Worm (Caenorhabditis elegans): ENCODE results near the gene F52C9.5.

The F52C9.5 gene

ce11 chrIII:5274715-5275355 lies 27.2 kb upstream of the F52C9.5 start, which contains the start of the genes daf-41 and toc-1:
daf-41 (minus strand) TSS chrIII:5274765.
toc-1 (plus strand) TSS chrIII:5275251.
- TF ChIP-seq ztf-16 (tag; optimal IDR thresholded peaks at IDR 0.05) (no peak), K02D7.2 (tag; optimal IDR thresholded peaks at IDR 0.05) (no peak), unc-42 (tag; optimal IDR thresholded peaks at IDR 0.05) (peak; percentile 22), ceh-31 (tag; optimal IDR thresholded peaks at IDR 0.05) (peak; percentile 44), rnt-1 (tag; optimal IDR thresholded peaks at IDR 0.05) (no peak), fkh-10 (GFP tag; optimal IDR thresholded peaks at IDR 0.05) (no peak), sox-4 (tag; optimal IDR thresholded peaks at IDR 0.05) (no peak), elt-2 (tag; optimal IDR thresholded peaks at IDR 0.05) (no peak), nhr-232 (tag; optimal IDR thresholded peaks at IDR 0.05) (no peak), ceh-48 (tag; optimal IDR thresholded peaks at IDR 0.05) (peak; percentile 4), ceh-45 (GFP tag; IDR thresholded peaks at IDR 0.05) (no peak), syd-9 (tag; optimal IDR thresholded peaks at IDR 0.05) (no peak), unc-3 (GFP tag; conservative IDR thresholded peaks at IDR 0.05) (no peak), unc-3 (tag; optimal IDR thresholded peaks at IDR 0.05) (no peak), che-1 (tag; optimal IDR thresholded peaks at IDR 0.05) (no peak), ceh-2 (tag; optimal IDR thresholded peaks at IDR 0.05) (no peak), ceh-34 (tag; optimal IDR thresholded peaks at IDR 0.05) (peak; percentile 18), pros-1 (tag; optimal IDR thresholded peaks at IDR 0.05) (no peak), ceh-14 (tag; optimal IDR thresholded peaks at IDR 0.05) (peak; percentile 49), C38D4.7 (GFP tag; optimal IDR thresholded peaks at IDR 0.05) (no peak), sdc-2 (tag; optimal IDR thresholded peaks at IDR 0.05) (no peak), nfya-1 (tag; optimal IDR thresholded peaks at IDR 0.05) (peak; percentile 23), sox-2 (GFP tag; IDR thresholded peaks at IDR 0.05) (no peak), lin-11 (tag; optimal IDR thresholded peaks at IDR 0.05) (no peak), T23F11.4 (GFP tag; optimal IDR thresholded peaks at IDR 0.05) (no peak), ahr-1 (tag; optimal IDR thresholded peaks at IDR 0.05) (no peak), unc-55 (GFP tag; optimal IDR thresholded peaks at IDR 0.05) (peak; percentile 22)

ce11 chrIII:5277740-5278139 lies 24.3 kb upstream of the F52C9.5 start, which contains the start of gene clk-1:
clk-1 (plus strand) TSS chrIII:5277894.
- TF ChIP-seq tbx-2 (tag; optimal IDR thresholded peaks at IDR 0.05) = no peak

DNA sequence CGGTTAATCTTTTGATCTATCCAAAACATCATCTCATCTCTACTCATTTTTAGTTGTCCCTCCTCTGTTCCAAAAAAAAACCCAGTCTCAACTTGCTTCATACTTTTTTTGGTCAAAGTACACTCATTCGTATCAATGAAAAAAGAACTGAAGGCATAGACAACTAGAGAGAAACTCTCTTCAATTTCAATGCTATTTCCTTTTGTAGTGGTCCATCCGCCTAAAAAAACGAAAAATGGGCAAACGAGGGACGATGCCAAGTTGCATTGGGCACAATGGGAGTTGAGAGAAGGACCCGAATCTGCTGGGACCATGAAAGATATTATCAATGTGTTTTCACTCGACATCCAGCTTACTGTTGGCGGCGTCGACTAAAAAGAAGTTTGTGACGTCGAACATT lies 21.8 kb upstream of the F52C9.5 start:
- TF ChIP-seq ets-4 (tag; optimal IDR thresholded peaks at IDR 0.05) = no peak
- TF ChIP-seq ceh-34 (tag; optimal IDR thresholded peaks at IDR 0.05) = no peak

DNA sequence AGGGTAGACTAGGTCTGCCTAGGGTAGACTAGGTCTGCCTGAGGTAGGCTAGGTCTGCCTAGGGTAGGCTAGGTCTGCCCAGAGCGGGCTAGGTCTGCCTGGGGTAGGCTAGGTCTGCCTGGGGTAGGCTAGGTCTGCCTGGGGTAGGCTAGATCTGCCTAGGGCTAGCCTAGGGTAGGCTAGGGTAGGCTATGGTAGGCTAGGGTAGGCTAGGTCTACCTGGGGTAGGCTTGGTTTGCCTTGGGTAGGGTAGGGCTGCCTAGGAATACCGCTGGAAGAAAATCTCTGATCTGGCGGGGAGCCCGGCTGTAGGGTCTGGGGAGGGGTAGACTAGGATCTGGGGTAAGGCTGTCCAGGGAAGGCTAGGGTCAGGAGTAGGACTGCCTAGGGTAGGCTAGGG lies 16.5 kb upstream of the F52C9.5 start:
- no peak for TF ChIP-seq sox-4 (tag; optimal IDR thresholded peaks at IDR 0.05)
- no peak for TF ChIP-seq pat-9 (tag; optimal IDR thresholded peaks at IDR 0.05)
- no peak for TF ChIP-seq dmd-4 (tag; optimal IDR thresholded peaks at IDR 0.05; ENCODE audit: borderline replicate concordance)
- TF ChIP-seq ceh-2 (tag; optimal IDR thresholded peaks at IDR 0.05) = no peak
- TF ChIP-seq zip-5 (tag; optimal IDR thresholded peaks at IDR 0.05) = no peak
- no peak for TF ChIP-seq mec-3 (tag; optimal IDR thresholded peaks at IDR 0.05; ENCODE audit: borderline replicate concordance)
- TF ChIP-seq gmeb-2 (tag; optimal IDR thresholded peaks at IDR 0.05) = no peak
- no peak for TF ChIP-seq K02D7.2 (tag; optimal IDR thresholded peaks at IDR 0.05)
- TF ChIP-seq dve-1 (tag; optimal IDR thresholded peaks at IDR 0.05) = no peak
- no peak for TF ChIP-seq eyg-1 (tag; optimal IDR thresholded peaks at IDR 0.05)
- TF ChIP-seq ceh-18 (tag; optimal IDR thresholded peaks at IDR 0.05) = no peak
- TF ChIP-seq nhr-232 (tag; optimal IDR thresholded peaks at IDR 0.05) = no peak
- no peak for TF ChIP-seq sox-2 (GFP tag; IDR thresholded peaks at IDR 0.05)
- no peak for TF ChIP-seq ceh-6 (GFP tag; optimal IDR thresholded peaks at IDR 0.05)
- no peak for TF ChIP-seq ceh-19 (GFP tag; optimal IDR thresholded peaks at IDR 0.05)
